Worm (Caenorhabditis elegans): ENCODE data around the gene sri-63.

- TF ChIP-seq hnd-1 (tag; optimal IDR thresholded peaks at IDR 0.05): no peak
- no peak for TF ChIP-seq ama-1 (optimal IDR thresholded peaks at IDR 0.05)
- TF ChIP-seq sea-1 (GFP tag; conservative IDR thresholded peaks at IDR 0.05): no peak
- no peak for TF ChIP-seq hmg-4 (GFP tag; optimal IDR thresholded peaks at IDR 0.05)
- TF ChIP-seq tbx-11 (GFP tag; IDR thresholded peaks at IDR 0.05): no peak
- TF ChIP-seq ceh-36 (tag; optimal IDR thresholded peaks at IDR 0.05): no peak
- TF ChIP-seq flt-1 (GFP tag; IDR thresholded peaks at IDR 0.05): no peak
- TF ChIP-seq B0310.2 (tag; optimal IDR thresholded peaks at IDR 0.05): no peak
- TF ChIP-seq ceh-13 (GFP tag; optimal IDR thresholded peaks at IDR 0.05): no peak
- TF ChIP-seq scrt-1 (GFP tag; IDR thresholded peaks at IDR 0.05): no peak
Observed at ce11 chrII:3296644-3297043, 9.5 kb downstream of the sri-63 start, which contains the start of gene btb-16.
